Fruit fly (Drosophila melanogaster) S2 (cell line): Measurements from ENCODE around the gene rudhira.

Source experiments
- CG8478 ChIP-seq: fragments of >200 bp; optimal IDR thresholded peaks from 2 replicates; lab custom pipeline; 2018
- CTCF ChIP-seq, 2 experiments: fragments of >200 bp; optimal IDR thresholded peaks; 2 replicates each; lab custom pipeline; 2018

DNA sequence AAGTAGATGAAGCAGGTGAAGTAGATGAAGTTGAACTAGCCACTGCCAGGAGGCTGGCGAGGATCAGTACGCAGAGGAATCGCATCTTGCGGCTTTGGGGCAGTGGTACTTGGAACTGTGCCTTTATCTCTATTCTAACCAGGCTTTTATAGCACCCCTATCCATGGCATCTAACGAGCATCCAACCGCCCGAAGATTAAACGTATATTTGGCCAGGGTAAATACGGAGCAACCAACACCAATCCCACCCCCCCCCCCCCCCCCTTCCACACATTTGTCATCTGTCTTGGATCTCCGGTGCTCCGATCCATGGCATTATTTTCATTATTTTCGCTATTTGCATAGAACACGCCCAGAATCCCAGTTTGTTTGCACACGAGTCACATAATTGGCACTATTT is 21.2 kb downstream of the rudhira start, which contains the start of gene CG15741:
- no peak for TF ChIP-seq CG8478 (lab: Kevin White, UChicago)
- no peak for TF ChIP-seq CTCF (optimal IDR thresholded peaks at IDR 0.05; lab: Kevin White, UChicago)
